Fruit fly (Drosophila melanogaster): Measurements from ENCODE around the gene CG2747.

The CG2747 gene

dm6 chr3R:8007595-8008255 is 22.9 kb downstream of the CG2747 start, which contains the start of gene CG2767:
Gene CG2767, minus strand, starts transcription at chr3R:8008110.
- no peak for TF ChIP-seq noc (tag; optimal IDR thresholded peaks at IDR 0.05)

dm6 chr3R:8001074-8001669 is 29.4 kb downstream of the CG2747 start, which contains the start of the genes Kmn2 and CG2698:
Gene Kmn2, minus strand, starts transcription at chr3R:8001309.
Gene CG2698, plus strand, starts transcription at chr3R:8001562.
- TF ChIP-seq noc (tag; optimal IDR thresholded peaks at IDR 0.05): peak; percentile 96

- TF ChIP-seq noc (tag; optimal IDR thresholded peaks at IDR 0.05): no peak
Measured at dm6 chr3R:7999530-8000116, 31.0 kb downstream of the CG2747 start, which contains the start of gene PIG-H. Gene PIG-H, plus strand, starts transcription at chr3R:7999832.

- no peak for TF ChIP-seq noc (tag; optimal IDR thresholded peaks at IDR 0.05)
Measured at dm6 chr3R:7998778-7999177, 31.8 kb downstream of the CG2747 start.

dm6 chr3R:7995722-7996121 is 34.9 kb downstream of the CG2747 start, which contains the start of gene Elovl7:
Gene Elovl7, minus strand, starts transcription at chr3R:7995852.
- TF ChIP-seq noc (tag; optimal IDR thresholded peaks at IDR 0.05): no peak

dm6 chr3R:7994629-7995028 is 36.0 kb downstream of the CG2747 start:
- no peak for TF ChIP-seq noc (tag; optimal IDR thresholded peaks at IDR 0.05)

- no peak for TF ChIP-seq noc (tag; optimal IDR thresholded peaks at IDR 0.05)
Measured at dm6 chr3R:7993506-7993905, 37.1 kb downstream of the CG2747 start.

dm6 chr3R:7992100-7992499 is 38.5 kb downstream of the CG2747 start:
- no peak for TF ChIP-seq noc (tag; optimal IDR thresholded peaks at IDR 0.05)

- no peak for TF ChIP-seq noc (tag; optimal IDR thresholded peaks at IDR 0.05)
Measured at dm6 chr3R:7991446-7991845, 39.1 kb downstream of the CG2747 start.

- no peak for TF ChIP-seq noc (tag; optimal IDR thresholded peaks at IDR 0.05)
Measured at dm6 chr3R:7990799-7991423, 39.7 kb downstream of the CG2747 start.

- TF ChIP-seq noc (tag; optimal IDR thresholded peaks at IDR 0.05): no peak
Measured at dm6 chr3R:7990257-7990656, 40.3 kb downstream of the CG2747 start.

dm6 chr3R:7981396-7981795 is 49.2 kb downstream of the CG2747 start:
- TF ChIP-seq noc (tag; optimal IDR thresholded peaks at IDR 0.05): no peak

dm6 chr3R:7980222-7980621 is 50.4 kb downstream of the CG2747 start, which contains the start of gene Sfp84E:
Gene Sfp84E, minus strand, starts transcription at chr3R:7980322.
- no peak for TF ChIP-seq noc (tag; optimal IDR thresholded peaks at IDR 0.05)

- TF ChIP-seq noc (tag; optimal IDR thresholded peaks at IDR 0.05): no peak
Measured at dm6 chr3R:7978379-7979009, 52.1 kb downstream of the CG2747 start, which contains the start of the genes CD98hc and Os-C. Gene CD98hc, minus strand, starts transcription at chr3R:7978428. Gene Os-C, plus strand, starts transcription at chr3R:7978959.

- TF ChIP-seq noc (tag; optimal IDR thresholded peaks at IDR 0.05): peak; percentile 58
Measured at dm6 chr3R:7977011-7977925, 53.3 kb downstream of the CG2747 start.
